Worm (Caenorhabditis elegans): Measurements from ENCODE around the gene F40F11.3.

DNA sequence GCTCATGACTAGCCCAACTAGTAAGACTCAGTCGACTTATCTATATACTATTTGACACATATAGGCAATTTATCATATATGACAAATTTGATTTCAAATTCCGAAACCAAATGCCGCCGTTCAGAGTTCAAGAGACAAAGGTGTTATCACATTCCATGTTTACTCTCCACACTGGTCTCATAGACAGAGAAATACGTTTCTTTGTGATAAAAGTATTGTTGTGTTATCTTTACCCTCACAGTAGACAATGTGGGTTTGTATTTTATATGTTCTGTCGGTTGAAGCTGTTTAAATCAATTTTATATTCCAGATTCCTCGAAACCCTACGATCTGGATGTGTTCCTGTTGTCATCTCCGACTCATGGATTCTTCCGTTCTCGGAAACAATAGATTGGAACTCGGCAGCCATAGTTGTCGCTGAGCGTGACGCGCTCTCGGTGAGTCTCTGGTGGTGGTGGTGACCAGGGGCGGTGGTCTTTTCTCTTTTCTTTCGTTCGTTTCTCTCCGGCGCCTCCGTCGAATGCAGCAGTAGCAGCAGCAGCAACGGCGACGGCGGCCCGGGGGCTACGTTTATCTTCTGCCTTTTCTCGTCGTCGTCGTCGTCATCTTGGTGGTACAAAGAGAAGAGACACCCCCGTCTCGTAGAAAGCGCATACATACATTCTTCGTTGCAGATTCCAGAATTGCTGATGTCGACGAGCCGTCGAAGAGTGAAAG, 11.2 kb downstream of the F40F11.3 start:
- TF ChIP-seq ceh-13 (GFP tag; optimal IDR thresholded peaks at IDR 0.05) (no peak), ama-1 (optimal IDR thresholded peaks at IDR 0.05) (no peak), aly-1 (tag; optimal IDR thresholded peaks at IDR 0.05) (no peak), hmbx-1 (tag; optimal IDR thresholded peaks at IDR 0.05) (no peak), ceh-36 (tag; optimal IDR thresholded peaks at IDR 0.05) (no peak)
